Worm (Caenorhabditis elegans) whole organism, L3 larva: ENCODE results near the gene grd-4.

Source experiments
- ZK546.5 ChIP-seq: sonication (generic microtip); optimal IDR thresholded peaks from 2 replicates; lab custom pipeline; 2017; ENCODE audit warnings: missing biosample characterization, missing genetic modification characterization
- aly-2 ChIP-seq: fragments of 150-350 bp; optimal IDR thresholded peaks from 2 replicates; lab custom pipeline; 2014; ENCODE audit warnings: missing biosample characterization, missing genetic modification characterization
- ceh-28 ChIP-seq: fragments of 150-350 bp; optimal IDR thresholded peaks from 2 replicates; lab custom pipeline; 2014; ENCODE audit warnings: missing biosample characterization, missing genetic modification reagents, missing genetic modification characterization
- ceh-82 ChIP-seq: fragments of 150-350 bp; optimal IDR thresholded peaks from 2 replicates; lab custom pipeline; 2014; ENCODE audit warnings: missing biosample characterization, missing genetic modification characterization
- ceh-9 ChIP-seq: sonication (generic microtip); optimal IDR thresholded peaks from 2 replicates; lab custom pipeline; 2018; ENCODE audit warnings: missing biosample characterization, missing genetic modification characterization
- daf-12 ChIP-seq: fragments of 150-350 bp; optimal IDR thresholded peaks from 2 replicates; lab custom pipeline; 2014; ENCODE audit warnings: missing biosample characterization, missing genetic modification reagents, missing genetic modification characterization
- egl-27 ChIP-seq: sonication (generic microtip); optimal IDR thresholded peaks from 4 replicates; lab custom pipeline; 2017; ENCODE audit warnings: missing biosample characterization, missing genetic modification reagents, missing genetic modification characterization
- elt-1 ChIP-seq: fragments of 150-350 bp; optimal IDR thresholded peaks from 2 replicates; lab custom pipeline; 2014; ENCODE audit warnings: missing biosample characterization, missing genetic modification characterization
- elt-2 ChIP-seq: sonication (generic microtip); optimal IDR thresholded peaks from 2 replicates; lab custom pipeline; 2016; ENCODE audit warnings: missing genetic modification reagents, mild to moderate bottlenecking, missing genetic modification characterization, missing compliant biosample characterization
- eor-1 ChIP-seq, 2 experiments: fragments of 150-350 bp; optimal IDR thresholded peaks; 2 replicates each; lab custom pipeline; 2014 to 2018; ENCODE audit warnings: missing biosample characterization in 2 of 2, missing genetic modification characterization in 2 of 2
- fkh-10 ChIP-seq: sonication (generic microtip); optimal IDR thresholded peaks from 2 replicates; lab custom pipeline; 2017; ENCODE audit warnings: missing biosample characterization, missing genetic modification reagents, missing genetic modification characterization
- hmg-11 ChIP-seq: sonication (generic microtip); optimal IDR thresholded peaks from 2 replicates; lab custom pipeline; 2016; ENCODE audit warnings: missing genetic modification characterization, missing compliant biosample characterization
- jun-1 ChIP-seq: fragments of 150-350 bp; optimal IDR thresholded peaks from 2 replicates; lab custom pipeline; 2014; ENCODE audit warnings: missing biosample characterization, missing genetic modification reagents, missing genetic modification characterization
- lsy-12 ChIP-seq: sonication (generic microtip); optimal IDR thresholded peaks from 2 replicates; lab custom pipeline; 2016; ENCODE audit warnings: mild to moderate bottlenecking, missing genetic modification characterization, missing compliant biosample characterization
- mdl-1 ChIP-seq: fragments of 150-350 bp; optimal IDR thresholded peaks from 2 replicates; lab custom pipeline; 2014; ENCODE audit warnings: missing biosample characterization, missing genetic modification characterization
- mml-1 ChIP-seq: fragments of 150-350 bp; sonication (generic microtip); optimal IDR thresholded peaks from 3 replicates; lab custom pipeline; 2014; ENCODE audit warnings: missing biosample characterization, missing genetic modification characterization
- nfya-1 ChIP-seq: sonication (generic microtip); optimal IDR thresholded peaks from 2 replicates; lab custom pipeline; 2017; ENCODE audit warnings: missing genetic modification characterization, mild to moderate bottlenecking, missing compliant biosample characterization, antibody characterized with exemption, moderate library complexity; ENCODE audit not compliant: insufficient read depth
- nhr-12 ChIP-seq: fragments of 150-350 bp; optimal IDR thresholded peaks from 2 replicates; lab custom pipeline; 2014; ENCODE audit warnings: missing biosample characterization, missing genetic modification characterization
- nhr-23 ChIP-seq: fragments of 150-350 bp; optimal IDR thresholded peaks from 2 replicates; lab custom pipeline; 2014; ENCODE audit warnings: missing biosample characterization, missing genetic modification reagents, missing genetic modification characterization
- nhr-25 ChIP-seq: sonication (generic microtip); optimal IDR thresholded peaks from 2 replicates; lab custom pipeline; 2017; ENCODE audit warnings: missing biosample characterization, missing genetic modification characterization
- nhr-28 ChIP-seq: fragments of 150-350 bp; optimal IDR thresholded peaks from 2 replicates; lab custom pipeline; 2014; ENCODE audit warnings: missing biosample characterization, missing genetic modification characterization
- nhr-43 ChIP-seq: sonication (generic microtip); optimal IDR thresholded peaks from 2 replicates; lab custom pipeline; 2016; ENCODE audit warnings: mild to moderate bottlenecking, missing genetic modification characterization, missing compliant biosample characterization; ENCODE audit not compliant: poor library complexity, severe bottlenecking
- nhr-77 ChIP-seq: fragments of 150-350 bp; optimal IDR thresholded peaks from 2 replicates; lab custom pipeline; 2014; ENCODE audit warnings: missing biosample characterization, missing genetic modification characterization
- pha-4 ChIP-seq: fragments of 150-350 bp; optimal IDR thresholded peaks from 2 replicates; lab custom pipeline; 2014; ENCODE audit warnings: missing biosample characterization, missing genetic modification reagents, missing genetic modification characterization
- pqm-1 ChIP-seq: fragments of 150-350 bp; optimal IDR thresholded peaks from 2 replicates; lab custom pipeline; 2017; ENCODE audit warnings: missing biosample characterization, missing genetic modification characterization, inconsistent platforms
- snpc-4 ChIP-seq: fragments of 150-350 bp; optimal IDR thresholded peaks from 2 replicates; lab custom pipeline; 2014; ENCODE audit warnings: missing biosample characterization, missing genetic modification characterization
- tbx-2 ChIP-seq: sonication (generic microtip); optimal IDR thresholded peaks from 2 replicates; lab custom pipeline; 2016; ENCODE audit warnings: mild to moderate bottlenecking, missing genetic modification characterization, missing compliant biosample characterization
- unc-39 ChIP-seq: sonication (generic microtip); optimal IDR thresholded peaks from 4 replicates; lab custom pipeline; 2017; ENCODE audit warnings: missing biosample characterization, missing genetic modification characterization
- zag-1 ChIP-seq: fragments of 150-350 bp; optimal IDR thresholded peaks from 2 replicates; lab custom pipeline; 2014; ENCODE audit warnings: missing biosample characterization, missing genetic modification characterization
- ztf-4 ChIP-seq: fragments of 150-350 bp; optimal IDR thresholded peaks from 2 replicates; lab custom pipeline; 2014; ENCODE audit warnings: missing biosample characterization, missing genetic modification characterization

Gene grd-4

DNA sequence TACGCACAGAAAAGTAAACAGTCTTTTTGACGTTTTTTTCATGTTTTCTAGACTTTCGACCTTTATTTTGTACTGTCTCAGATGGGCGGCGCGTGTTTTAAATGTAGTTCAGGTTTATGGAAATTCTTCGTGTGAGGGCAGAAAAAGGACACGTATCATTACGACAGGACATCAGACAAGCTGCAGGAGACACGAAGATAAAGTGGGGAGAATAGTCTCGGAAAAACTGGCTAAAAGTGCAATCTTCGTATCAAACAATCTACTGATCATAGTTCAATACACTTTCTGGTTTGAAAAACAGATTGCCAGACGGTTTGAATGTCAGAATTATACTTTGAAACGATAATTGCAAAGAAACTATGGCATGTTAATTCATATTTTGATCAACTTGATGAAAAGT lies 15.6 kb upstream of the grd-4 start:
- TF ChIP-seq nhr-23 (tag; lab: Kevin White, UChicago) (peak; percentile 81), nhr-28 (tag; lab: Kevin White, UChicago) (no peak), aly-2 (tag; lab: Kevin White, UChicago) (no peak), nhr-43 (tag; lab: Kevin White, UChicago) (peak; percentile 92), nhr-25 (peak; percentile 76), jun-1 (tag; lab: Kevin White, UChicago) (no peak)

DNA sequence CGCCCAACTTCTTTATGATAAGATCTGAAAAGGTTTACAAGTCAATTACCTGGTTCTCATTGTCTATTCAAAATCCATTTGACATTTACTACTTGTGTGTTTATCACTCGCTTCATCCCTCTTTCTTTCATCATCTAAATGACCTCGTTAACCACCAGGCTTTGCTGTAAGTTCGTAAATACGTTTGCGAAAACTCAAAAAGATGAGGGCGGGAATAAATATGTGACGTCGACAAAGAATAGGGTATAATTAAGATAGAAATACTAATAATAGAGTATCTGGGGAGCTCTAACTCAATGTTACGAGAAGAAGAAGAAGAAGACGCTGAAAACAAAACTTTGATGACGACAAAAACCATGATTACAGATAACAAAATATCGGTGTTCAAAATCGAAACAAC lies 11.6 kb upstream of the grd-4 start:
- TF ChIP-seq mml-1 (tag; lab: Kevin White, UChicago): no peak
- no peak for TF ChIP-seq pha-4 (tag; lab: Kevin White, UChicago)
- no peak for TF ChIP-seq ceh-82 (tag; lab: Kevin White, UChicago)
- TF ChIP-seq lsy-12: no peak
- TF ChIP-seq aly-2 (tag; lab: Kevin White, UChicago): no peak
- TF ChIP-seq unc-39 (tag; lab: Kevin White, UChicago): no peak
- no peak for TF ChIP-seq tbx-2 (tag; lab: Kevin White, UChicago)
- TF ChIP-seq ztf-4 (tag; lab: Kevin White, UChicago): no peak
- no peak for TF ChIP-seq nfya-1 (tag; lab: Kevin White, UChicago)
- no peak for TF ChIP-seq ceh-9 (tag; lab: Kevin White, UChicago)
- TF ChIP-seq eor-1 (tag; optimal IDR thresholded peaks at IDR 0.05; lab: Kevin White, UChicago): no peak
- no peak for TF ChIP-seq nhr-12 (tag; lab: Kevin White, UChicago)
- TF ChIP-seq nhr-25: no peak
- TF ChIP-seq ZK546.5 (tag; lab: Kevin White, UChicago): no peak
- no peak for TF ChIP-seq zag-1 (tag; lab: Kevin White, UChicago)
- no peak for TF ChIP-seq nhr-77 (tag; lab: Kevin White, UChicago)
- TF ChIP-seq nhr-43 (tag; lab: Kevin White, UChicago): no peak

ce11 chrX:8489886-8490285 lies 11.1 kb upstream of the grd-4 start:
- no peak for TF ChIP-seq elt-1
- no peak for TF ChIP-seq eor-1 (tag; optimal IDR thresholded peaks at IDR 0.05; lab: Kevin White, UChicago)
- peak; percentile 1 for TF ChIP-seq nfya-1 (tag; lab: Kevin White, UChicago)
- TF ChIP-seq fkh-10 (GFP tag; lab: Kevin White, UChicago): peak; percentile 79

ce11 chrX:8492750-8493149 lies 8.3 kb upstream of the grd-4 start:
- TF ChIP-seq aly-2 (tag; lab: Kevin White, UChicago): no peak
- peak; percentile 41 for TF ChIP-seq elt-2 (tag; lab: Kevin White, UChicago)
- no peak for TF ChIP-seq zag-1 (tag; lab: Kevin White, UChicago)
- peak; percentile 80 for TF ChIP-seq pha-4 (tag; lab: Kevin White, UChicago)
- TF ChIP-seq jun-1 (tag; lab: Kevin White, UChicago): peak; percentile 1
- peak; percentile 17 for TF ChIP-seq pqm-1 (tag; lab: Kevin White, UChicago)

DNA sequence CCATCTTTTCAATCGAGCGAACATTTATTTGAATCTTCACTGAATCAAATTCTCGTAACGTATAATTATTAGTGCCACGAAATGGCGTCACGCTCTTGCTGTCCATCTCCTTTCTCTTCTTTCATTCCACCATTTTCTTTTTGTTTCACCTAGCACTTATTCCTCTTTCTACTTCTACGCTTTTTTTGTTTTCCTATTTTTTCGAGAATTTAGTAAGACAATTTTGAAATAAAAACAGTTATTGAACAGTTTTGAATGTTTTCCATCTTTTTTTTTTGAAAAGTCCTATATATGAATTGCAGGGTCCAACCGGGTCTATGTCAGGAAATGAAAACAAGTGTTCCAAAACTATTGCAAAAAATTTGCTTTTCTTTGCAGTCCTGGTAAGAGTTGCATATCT lies 6.0 kb upstream of the grd-4 start, which contains the start of gene T01B10.5:
TSS of gene T01B10.5 (plus strand) at position 301 of the 400 bp plus-strand sequence.
- TF ChIP-seq ztf-4 (tag; lab: Kevin White, UChicago) (no peak), egl-27 (tag; lab: Kevin White, UChicago) (no peak), ceh-28 (tag; lab: Kevin White, UChicago) (no peak), snpc-4 (tag; lab: Kevin White, UChicago) (no peak), hmg-11 (tag; lab: Kevin White, UChicago) (no peak), mdl-1 (tag; lab: Kevin White, UChicago) (no peak), ceh-9 (tag; lab: Kevin White, UChicago) (no peak)
- TF ChIP-seq, all 47 proteins: peak for 0

ce11 chrX:8499721-8500120 lies 1.3 kb upstream of the grd-4 start, which contains the start of gene grd-14:
Gene grd-14 (plus strand): TSS chrX:8500021.
- TF ChIP-seq nhr-25: peak; percentile 60
- no peak for TF ChIP-seq daf-12
